Comparison of ENCODE assay signal across 1 worm cellular context in genomic region chrIV:192046-192445, ce11.
TF ChIP-seq lines count a peak whose summit lies in the region.

Gene Y38C1AA.12, plus strand, starts transcription at chrIV:192256.

TF ChIP-seq in whole organism, L4 larva, 104 proteins besides CTCF, POLR2A, EP300 and RAD21 (continued from another document):
- no peak for TF ChIP-seq mxl-3 (GFP tag; optimal IDR thresholded peaks at IDR 0.05; lab: Kevin White, UChicago)
- no peak for TF ChIP-seq madf-5 (GFP tag; IDR thresholded peaks at IDR 0.05; lab: Robert Waterston, UW)
- no peak for TF ChIP-seq nhr-25 (tag; optimal IDR thresholded peaks at IDR 0.05; lab: Kevin White, UChicago; ENCODE audit: borderline replicate concordance, insufficient read depth)
- TF ChIP-seq nhr-42 (GFP tag; IDR thresholded peaks at IDR 0.05; lab: Robert Waterston, UW), result no peak
- TF ChIP-seq fkh-10 (GFP tag; optimal IDR thresholded peaks at IDR 0.05; lab: Kevin White, UChicago), result peak; percentile 53
- TF ChIP-seq aha-1 (tag; lab: Kevin White, UChicago), result no peak
- TF ChIP-seq tra-1 (GFP tag; IDR thresholded peaks at IDR 0.05; lab: Robert Waterston, UW), result 0 out of 2 replicates have a peak, but pooled peaks have one; percentile 47
- no peak for TF ChIP-seq tag-97 (GFP tag; IDR thresholded peaks at IDR 0.05; lab: Robert Waterston, UW)
- no peak for TF ChIP-seq zfp-2 (tag; optimal IDR thresholded peaks at IDR 0.05; lab: Kevin White, UChicago)
- peak; percentile 22; the same call in 1 of the 2 replicates for TF ChIP-seq lin-1 (GFP tag; IDR thresholded peaks at IDR 0.05; lab: Robert Waterston, UW)
- no peak for TF ChIP-seq F44E2.7 (GFP tag; IDR thresholded peaks at IDR 0.05; lab: Robert Waterston, UW)
- no peak for TF ChIP-seq ces-1 (GFP tag; optimal IDR thresholded peaks at IDR 0.05; lab: Kevin White, UChicago)
- no peak for TF ChIP-seq Y75B8A.6 (GFP tag; IDR thresholded peaks at IDR 0.05; lab: Robert Waterston, UW)
- no peak for TF ChIP-seq zip-2 (tag; optimal IDR thresholded peaks at IDR 0.05; lab: Kevin White, UChicago)
- TF ChIP-seq dmd-9 (GFP tag; IDR thresholded peaks at IDR 0.05; lab: Robert Waterston, UW), result peak; percentile 91
- TF ChIP-seq hlh-30 (tag; optimal IDR thresholded peaks at IDR 0.05; lab: Kevin White, UChicago; ENCODE audit: insufficient read depth), result peak; percentile 37
- TF ChIP-seq daf-8 (GFP tag; IDR thresholded peaks at IDR 0.05; lab: Robert Waterston, UW), result no peak
- peak; percentile 57 for TF ChIP-seq dve-1 (tag; optimal IDR thresholded peaks at IDR 0.05; lab: Kevin White, UChicago; ENCODE audit: insufficient read depth)
- no peak for TF ChIP-seq nhr-41 (GFP tag; IDR thresholded peaks at IDR 0.05; lab: Robert Waterston, UW)
- TF ChIP-seq sdz-12 (GFP tag; optimal IDR thresholded peaks at IDR 0.05; lab: Kevin White, UChicago), result peak; percentile 80
- TF ChIP-seq php-3 (GFP tag; IDR thresholded peaks at IDR 0.05; lab: Robert Waterston, UW), result no peak; the same call in 1 of the 2 replicates
- no peak for TF ChIP-seq nhr-76 (tag; optimal IDR thresholded peaks at IDR 0.05; lab: Kevin White, UChicago)
- peak; percentile 48 for TF ChIP-seq F37D6.2 (tag; optimal IDR thresholded peaks at IDR 0.05; lab: Kevin White, UChicago)
- TF ChIP-seq spr-1 (tag; optimal IDR thresholded peaks at IDR 0.05; lab: Kevin White, UChicago), result no peak
- no peak for TF ChIP-seq egl-43 (GFP tag; IDR thresholded peaks at IDR 0.05; lab: Robert Waterston, UW)
- no peak for TF ChIP-seq arid-1 (GFP tag; conservative IDR thresholded peaks at IDR 0.05; lab: Robert Waterston, UW)
- TF ChIP-seq ama-1 (optimal IDR thresholded peaks at IDR 0.05; lab: Kevin White, UChicago), result peak; percentile 16
- no peak for TF ChIP-seq mdt-29 (GFP tag; IDR thresholded peaks at IDR 0.05; lab: Robert Waterston, UW)
- TF ChIP-seq ZK546.5 (tag; optimal IDR thresholded peaks at IDR 0.05; lab: Kevin White, UChicago), result no peak
- TF ChIP-seq ceh-62 (tag; optimal IDR thresholded peaks at IDR 0.05; lab: Kevin White, UChicago), result no peak
- no peak for TF ChIP-seq snpc-4 (tag; optimal IDR thresholded peaks at IDR 0.05; lab: Kevin White, UChicago)
- TF ChIP-seq rbr-2 (tag; optimal IDR thresholded peaks at IDR 0.05; lab: Kevin White, UChicago), result peak; percentile 70
- no peak for TF ChIP-seq lim-7 (GFP tag; IDR thresholded peaks at IDR 0.05; lab: Robert Waterston, UW)
- peak; percentile 67; the same call in 1 of the 2 replicates for TF ChIP-seq zfp-3 (GFP tag; conservative IDR thresholded peaks at IDR 0.05; lab: Robert Waterston, UW)
- peak; percentile 56 for TF ChIP-seq F49E8.2 (tag; optimal IDR thresholded peaks at IDR 0.05; lab: Kevin White, UChicago; ENCODE audit: borderline replicate concordance)
- peak; percentile 66 for TF ChIP-seq mep-1 (tag; optimal IDR thresholded peaks at IDR 0.05; lab: Kevin White, UChicago)
- TF ChIP-seq egl-27 (tag; optimal IDR thresholded peaks at IDR 0.05; lab: Kevin White, UChicago), result no peak
- TF ChIP-seq ztf-11 (tag; optimal IDR thresholded peaks at IDR 0.05; lab: Kevin White, UChicago), result no peak
- TF ChIP-seq madf-9 (GFP tag; conservative IDR thresholded peaks at IDR 0.05; lab: Robert Waterston, UW), result peak; percentile 67
- TF ChIP-seq nhr-237 (tag; optimal IDR thresholded peaks at IDR 0.05; lab: Kevin White, UChicago), result no peak
- TF ChIP-seq Y5F2A.4 (GFP tag; optimal IDR thresholded peaks at IDR 0.05; lab: Kevin White, UChicago), result no peak
- TF ChIP-seq mes-2 (tag; optimal IDR thresholded peaks at IDR 0.05; lab: Kevin White, UChicago; ENCODE audit: poor library complexity, severe bottlenecking), result peak; percentile 99
